Fruit fly (Drosophila melanogaster) whole organism, embryonic: ENCODE results near the gene osp.

Experiments
- Bdp1 ChIP-seq: fragments of 200-800 bp; sonication (Bioruptor generic); optimal IDR thresholded peaks from 3 replicates; lab custom pipeline; 2016; ENCODE audit warnings: missing biosample characterization, missing genetic modification characterization
- Bgb ChIP-seq: fragments of 200-800 bp; sonication (Bioruptor generic); IDR thresholded peaks from 2 replicates; pipeline ENCODE4 v1.3.6; 2022; ENCODE audit warnings: missing biosample characterization, missing genetic modification characterization; ENCODE audit not compliant: partially characterized antibody
- CG10147 ChIP-seq: fragments of 200-800 bp; sonication (Bioruptor generic); optimal IDR thresholded peaks from 2 replicates; lab custom pipeline; 2019; ENCODE audit warnings: missing biosample characterization, mild to moderate bottlenecking, missing genetic modification characterization, moderate library complexity
- CG10209 ChIP-seq: fragments of 200-800 bp; sonication (Bioruptor generic); optimal IDR thresholded peaks from 3 replicates; lab custom pipeline; 2017; ENCODE audit warnings: missing biosample characterization, mild to moderate bottlenecking, missing genetic modification characterization, missing genetic modification reagents
- CG10267 ChIP-seq: fragments of 200-800 bp; sonication (Bioruptor generic); optimal IDR thresholded peaks from 2 replicates; lab custom pipeline; 2018; ENCODE audit warnings: missing biosample characterization, mild to moderate bottlenecking, missing genetic modification characterization, moderate library complexity
- CG10321 ChIP-seq: fragments of 200-800 bp; sonication (Bioruptor generic); IDR thresholded peaks from 2 replicates; pipeline ENCODE4 v1.3.6; 2022; ENCODE audit warnings: missing biosample characterization, missing genetic modification characterization
- CG10979 ChIP-seq: fragments of 200-800 bp; sonication (Bioruptor generic); optimal IDR thresholded peaks from 2 replicates; lab custom pipeline; 2018; ENCODE audit warnings: missing biosample characterization, mild to moderate bottlenecking, missing genetic modification characterization, moderate library complexity
- CG13287 ChIP-seq: fragments of 200-800 bp; sonication (Bioruptor generic); IDR thresholded peaks from 2 replicates; pipeline ENCODE4 v1.3.6; 2022; ENCODE audit warnings: missing biosample characterization, missing genetic modification characterization; ENCODE audit not compliant: partially characterized antibody
- CG1603 ChIP-seq: fragments of 200-800 bp; sonication (Bioruptor generic); optimal IDR thresholded peaks from 2 replicates; lab custom pipeline; 2019; ENCODE audit warnings: missing biosample characterization, mild to moderate bottlenecking, missing genetic modification characterization, moderate library complexity
- CG17359 ChIP-seq: fragments of 200-800 bp; sonication (Bioruptor generic); optimal IDR thresholded peaks from 3 replicates; lab custom pipeline; 2018; ENCODE audit warnings: missing biosample characterization, mild to moderate bottlenecking, missing genetic modification characterization, moderate library complexity
- CG2678 ChIP-seq: fragments of 200-800 bp; sonication (Bioruptor generic); optimal IDR thresholded peaks from 3 replicates; lab custom pipeline; 2019; ENCODE audit warnings: missing biosample characterization, mild to moderate bottlenecking, missing genetic modification characterization, moderate library complexity
- CG32767 ChIP-seq: fragments of 200-800 bp; sonication (Bioruptor generic); IDR thresholded peaks from 2 replicates; pipeline ENCODE4 v1.3.6; 2022; ENCODE audit warnings: missing biosample characterization, missing genetic modification characterization
- CG7745 ChIP-seq: fragments of 200-800 bp; sonication (Bioruptor generic); optimal IDR thresholded peaks from 2 replicates; lab custom pipeline; 2018; ENCODE audit warnings: missing biosample characterization, mild to moderate bottlenecking, missing genetic modification characterization, moderate library complexity
- CTCF ChIP-seq: fragments of 200-800 bp; sonication (Bioruptor generic); optimal IDR thresholded peaks from 2 replicates; lab custom pipeline; 2017; ENCODE audit warnings: missing biosample characterization, mild to moderate bottlenecking, missing genetic modification characterization, moderate library complexity
- Dek ChIP-seq: fragments of 200-800 bp; sonication (Bioruptor generic); optimal IDR thresholded peaks from 3 replicates; lab custom pipeline; 2019; ENCODE audit warnings: missing biosample characterization, mild to moderate bottlenecking, missing genetic modification characterization, moderate library complexity
- Dp ChIP-seq: fragments of 200-800 bp; sonication (Bioruptor generic); optimal IDR thresholded peaks from 2 replicates; lab custom pipeline; 2018; ENCODE audit warnings: missing biosample characterization, mild to moderate bottlenecking, missing genetic modification characterization, moderate library complexity
- Ets65A ChIP-seq: fragments of 200-800 bp; sonication (Bioruptor generic); peaks from one replicate; lab custom pipeline; 2016; ENCODE audit warnings: missing biosample characterization, missing genetic modification characterization
- Gsc ChIP-seq: fragments of 200-800 bp; sonication (Bioruptor generic); IDR thresholded peaks from 2 replicates; pipeline ENCODE4 v1.3.6; 2022; ENCODE audit warnings: missing biosample characterization, missing genetic modification characterization
- Lhr ChIP-seq: fragments of 200-800 bp; sonication (Bioruptor generic); optimal IDR thresholded peaks from 3 replicates; lab custom pipeline; 2017; ENCODE audit warnings: mild to moderate bottlenecking, missing biosample characterization, missing genetic modification reagents, missing genetic modification characterization
- Lim3 ChIP-seq: fragments of 200-800 bp; sonication (Bioruptor generic); IDR thresholded peaks from 2 replicates; pipeline ENCODE4 v1.3.6; 2022; ENCODE audit warnings: missing biosample characterization, missing genetic modification characterization
- Mad ChIP-seq: fragments of 200-800 bp; sonication (Bioruptor generic); optimal IDR thresholded peaks from 2 replicates; lab custom pipeline; 2016; ENCODE audit warnings: missing biosample characterization, missing genetic modification characterization
- Myb ChIP-seq: fragments of 200-800 bp; sonication (Bioruptor generic); optimal IDR thresholded peaks from 2 replicates; lab custom pipeline; 2016; ENCODE audit warnings: missing biosample characterization, missing genetic modification characterization
- Scr ChIP-seq: fragments of 200-800 bp; sonication (Bioruptor generic); IDR thresholded peaks from 2 replicates; pipeline ENCODE4 v1.3.6; 2022; ENCODE audit warnings: missing biosample characterization, missing genetic modification characterization; ENCODE audit not compliant: partially characterized antibody
- Sox102F ChIP-seq: fragments of 200-800 bp; sonication (Bioruptor generic); optimal IDR thresholded peaks from 2 replicates; lab custom pipeline; 2018; ENCODE audit warnings: missing biosample characterization, mild to moderate bottlenecking, missing genetic modification characterization, moderate library complexity
- TFAM ChIP-seq: fragments of 200-800 bp; sonication (Bioruptor generic); optimal IDR thresholded peaks from 2 replicates; lab custom pipeline; 2017; ENCODE audit warnings: missing biosample characterization, missing genetic modification characterization, inconsistent platforms
- Trl ChIP-seq, 3 experiments: fragments of >200 bp in 2 of 3; fragments of 200-800 bp in 1 of 3; sonication (Bioruptor generic) in 1 of 3; optimal IDR thresholded peaks; 2 replicates in 1 of 3; 3 replicates in 2 of 3; lab custom pipeline; 2016 to 2017; ENCODE audit warnings: missing biosample characterization in 1 of 3, missing genetic modification characterization in 1 of 3
- Vsx1 ChIP-seq: fragments of 200-800 bp; sonication (Bioruptor generic); optimal IDR thresholded peaks from 2 replicates; lab custom pipeline; 2017; ENCODE audit warnings: missing biosample characterization, mild to moderate bottlenecking, missing genetic modification characterization, missing genetic modification reagents
- ap ChIP-seq: fragments of 200-800 bp; sonication (Bioruptor generic); IDR thresholded peaks from 2 replicates; pipeline ENCODE4 v1.3.6; 2022; ENCODE audit warnings: missing biosample characterization, missing genetic modification characterization
- croc ChIP-seq: fragments of 200-800 bp; sonication (Bioruptor generic); conservative IDR thresholded peaks from 3 replicates; pipeline ENCODE4 v1.3.6; 2022; ENCODE audit warnings: missing biosample characterization, missing genetic modification characterization
- gce ChIP-seq: fragments of 200-800 bp; sonication (Bioruptor generic); IDR thresholded peaks from 3 replicates; pipeline ENCODE4 v1.3.6; 2022; ENCODE audit warnings: missing biosample characterization, missing genetic modification characterization
- grau ChIP-seq: fragments of 200-800 bp; optimal IDR thresholded peaks from 3 replicates; lab custom pipeline; 2019; ENCODE audit warnings: missing biosample characterization, mild to moderate bottlenecking, missing genetic modification characterization, moderate library complexity
- hb ChIP-seq: fragments of 200-800 bp; sonication (Bioruptor generic); IDR thresholded peaks from 3 replicates; pipeline ENCODE4 v1.3.6; 2022; ENCODE audit warnings: missing biosample characterization, missing genetic modification characterization; ENCODE audit not compliant: partially characterized antibody
- hbn ChIP-seq: fragments of 200-800 bp; sonication (Bioruptor generic); IDR thresholded peaks from 2 replicates; pipeline ENCODE4 v1.3.6; 2022; ENCODE audit warnings: missing biosample characterization, missing genetic modification characterization; ENCODE audit not compliant: partially characterized antibody
- ind ChIP-seq: fragments of 200-800 bp; sonication (Bioruptor generic); optimal IDR thresholded peaks from 3 replicates; lab custom pipeline; 2016; ENCODE audit warnings: missing biosample characterization, missing genetic modification characterization
- insv ChIP-seq, 2 experiments: fragments of 200-800 bp; sonication (Bioruptor generic); optimal IDR thresholded peaks; 3 replicates each; lab custom pipeline; 2016 to 2018; ENCODE audit warnings: missing biosample characterization in 2 of 2, missing genetic modification characterization in 2 of 2
- kah ChIP-seq: fragments of 200-800 bp; sonication (Bioruptor generic); optimal IDR thresholded peaks from 2 replicates; lab custom pipeline; 2018; ENCODE audit warnings: missing biosample characterization, mild to moderate bottlenecking, missing genetic modification characterization
- ken ChIP-seq: fragments of 200-800 bp; sonication (Bioruptor generic); IDR thresholded peaks from 3 replicates; pipeline ENCODE4 v1.3.6; 2022; ENCODE audit warnings: missing biosample characterization, missing genetic modification characterization
- kni ChIP-seq: fragments of 200-800 bp; sonication (Bioruptor generic); optimal IDR thresholded peaks from 3 replicates; lab custom pipeline; 2017; ENCODE audit warnings: mild to moderate bottlenecking, missing biosample characterization, missing genetic modification reagents, missing genetic modification characterization
- lov ChIP-seq, 2 experiments: fragments of 200-800 bp in 1 of 2; fragments of >200 bp in 1 of 2; sonication (Bioruptor generic) in 1 of 2; IDR thresholded peaks in 1 of 2; optimal IDR thresholded peaks in 1 of 2; 2 replicates in 1 of 2; 3 replicates in 1 of 2; pipeline versions ENCODE4 v1.3.6 to Lab custom; 2017 to 2022; ENCODE audit warnings: missing biosample characterization in 1 of 2, missing genetic modification characterization in 1 of 2
- salm ChIP-seq: fragments of 200-800 bp; sonication (Bioruptor generic); optimal IDR thresholded peaks from 2 replicates; lab custom pipeline; 2018; ENCODE audit warnings: missing biosample characterization, mild to moderate bottlenecking, missing genetic modification characterization
- sd ChIP-seq: fragments of 200-800 bp; sonication (Bioruptor generic); optimal IDR thresholded peaks from 3 replicates; lab custom pipeline; 2018; ENCODE audit warnings: missing biosample characterization, mild to moderate bottlenecking, missing genetic modification characterization, moderate library complexity
- sens ChIP-seq: fragments of 200-800 bp; sonication (Bioruptor generic); peaks from one replicate; lab custom pipeline; 2016; ENCODE audit warnings: missing biosample characterization, missing genetic modification characterization
- shn ChIP-seq: fragments of 200-800 bp; sonication (Bioruptor generic); optimal IDR thresholded peaks from 3 replicates; lab custom pipeline; 2016; ENCODE audit warnings: missing biosample characterization, missing genetic modification characterization
- sqz ChIP-seq: fragments of 200-800 bp; sonication (Bioruptor generic); optimal IDR thresholded peaks from 3 replicates; lab custom pipeline; 2018; ENCODE audit warnings: missing biosample characterization, mild to moderate bottlenecking, missing genetic modification characterization
- stwl ChIP-seq: fragments of 200-800 bp; sonication (Bioruptor generic); optimal IDR thresholded peaks from 3 replicates; lab custom pipeline; 2018; ENCODE audit warnings: missing biosample characterization, mild to moderate bottlenecking, missing genetic modification characterization, moderate library complexity
- tll ChIP-seq, 2 experiments: fragments of 200-800 bp in 1 of 2; fragments of >200 bp in 1 of 2; sonication (Bioruptor generic) in 1 of 2; optimal IDR thresholded peaks; 2 replicates each; lab custom pipeline; 2017 to 2019; ENCODE audit warnings: missing biosample characterization in 2 of 2, missing genetic modification characterization in 2 of 2, mild to moderate bottlenecking in 1 of 2, moderate library complexity in 1 of 2
- vvl ChIP-seq: fragments of 200-800 bp; sonication (Bioruptor generic); IDR thresholded peaks from 2 replicates; pipeline ENCODE4 v1.3.6; 2022; ENCODE audit warnings: missing biosample characterization, missing genetic modification characterization
- zf30C ChIP-seq: fragments of 200-800 bp; sonication (Bioruptor generic); optimal IDR thresholded peaks from 3 replicates; lab custom pipeline; 2018; ENCODE audit warnings: missing biosample characterization, mild to moderate bottlenecking, missing genetic modification characterization

Gene osp

dm6 chr2L:14598357-14599057 is 90.6 kb downstream of the osp start (continued):
- TF ChIP-seq Dp (GFP tag; lab: Kevin White, UChicago): no peak
- TF ChIP-seq sqz (GFP tag; lab: Kevin White, UChicago): peak; percentile 41
- no peak for TF ChIP-seq CG32767 (GFP tag; lab: Robert Waterston, UW)
- no peak for TF ChIP-seq salm
- TF ChIP-seq tll (GFP tag; optimal IDR thresholded peaks at IDR 0.05; lab: Kevin White, UChicago): no peak
- peak; percentile 0 for TF ChIP-seq CG2678 (tag; lab: Kevin White, UChicago)
- peak; percentile 5 for TF ChIP-seq CG10979 (tag; lab: Kevin White, UChicago)
- TF ChIP-seq ap (GFP tag; lab: Robert Waterston, UW): peak; percentile 6; the same call in 1 of the 2 replicates
- peak; percentile 59; the same call in 1 of the 2 replicates for TF ChIP-seq CG13287 (GFP tag; lab: Robert Waterston, UW)
- peak; percentile 43; the same call in 1 of the 2 replicates for TF ChIP-seq Scr (GFP tag; lab: Robert Waterston, UW)
- no peak for TF ChIP-seq CG7745
- no peak for TF ChIP-seq kah
- no peak for TF ChIP-seq sd (tag; lab: Kevin White, UChicago)
- no peak for TF ChIP-seq shn (GFP tag; lab: Kevin White, UChicago)
- peak; percentile 99 for TF ChIP-seq Bdp1 (GFP tag; lab: Kevin White, UChicago)
- TF ChIP-seq CG10321 (GFP tag; lab: Robert Waterston, UW): 0 out of 2 replicates have a peak, but pooled peaks have one; percentile 36
- peak; percentile 15 for TF ChIP-seq ind (GFP tag; lab: Kevin White, UChicago)
- no peak for TF ChIP-seq TFAM
- peak; percentile 1 for TF ChIP-seq CG10209
- TF ChIP-seq Ets65A (GFP tag; lab: Kevin White, UChicago): no peak
- 0 out of 3 replicates have a peak, but pooled peaks have one; percentile 33 for TF ChIP-seq ken (GFP tag; lab: Robert Waterston, UW)
- peak; percentile 86 for TF ChIP-seq CTCF
- TF ChIP-seq Lhr (GFP tag; lab: Kevin White, UChicago): no peak
- TF ChIP-seq vvl: 0 out of 2 replicates have a peak, but pooled peaks have one; percentile 5
- TF ChIP-seq CG17359 (tag; lab: Kevin White, UChicago): peak; percentile 27
- TF ChIP-seq Gsc: no peak
- TF ChIP-seq Trl (optimal IDR thresholded peaks at IDR 0.05; lab: Kevin White, UChicago): no peak
- no peak for TF ChIP-seq Trl (GFP tag; optimal IDR thresholded peaks at IDR 0.05; lab: Kevin White, UChicago)
- TF ChIP-seq sens: peak; percentile 65
- TF ChIP-seq CG10147 (GFP tag; lab: Kevin White, UChicago): no peak
- TF ChIP-seq hb (GFP tag; lab: Robert Waterston, UW): peak; percentile 65; the same call in 2 of the 3 replicates
- no peak; the same call in 1 of the 2 replicates for TF ChIP-seq hbn (GFP tag; lab: Robert Waterston, UW)
- peak; percentile 7 for TF ChIP-seq grau (tag; lab: Kevin White, UChicago)
- TF ChIP-seq Lim3 (GFP tag; lab: Robert Waterston, UW): no peak
- TF ChIP-seq kni: no peak
- TF ChIP-seq, all 482 proteins: peak for 72

- TF ChIP-seq Lim3 (GFP tag; lab: Robert Waterston, UW) (no peak), zf30C (GFP tag; lab: Kevin White, UChicago) (no peak), Sox102F (GFP tag; lab: Kevin White, UChicago) (peak; percentile 17), CG10267 (tag; lab: Kevin White, UChicago) (peak; percentile 17), Dek (tag; lab: Kevin White, UChicago) (peak; percentile 13), Bgb (peak; percentile 61), gce (GFP tag; lab: Robert Waterston, UW) (no peak), Myb (GFP tag; lab: Kevin White, UChicago) (peak; percentile 43), CG1603 (tag; lab: Kevin White, UChicago) (peak; percentile 41), croc (no peak), Vsx1 (no peak), lov (optimal IDR thresholded peaks at IDR 0.05; lab: Kevin White, UChicago) (no peak), lov (GFP tag; IDR thresholded peaks at IDR 0.05; lab: Robert Waterston, UW) (no peak), insv (GFP tag; optimal IDR thresholded peaks at IDR 0.05; lab: Kevin White, UChicago) (peak in 1 of 2 experiments; percentile 72), Mad (GFP tag; lab: Kevin White, UChicago) (no peak), stwl (peak; percentile 21)
Observed at dm6 chr2L:14588615-14589247, 100.4 kb downstream of the osp start.
